Fruit fly (Drosophila melanogaster): ENCODE measurements around the gene Tengl3.

The Tengl3 gene

DNA sequence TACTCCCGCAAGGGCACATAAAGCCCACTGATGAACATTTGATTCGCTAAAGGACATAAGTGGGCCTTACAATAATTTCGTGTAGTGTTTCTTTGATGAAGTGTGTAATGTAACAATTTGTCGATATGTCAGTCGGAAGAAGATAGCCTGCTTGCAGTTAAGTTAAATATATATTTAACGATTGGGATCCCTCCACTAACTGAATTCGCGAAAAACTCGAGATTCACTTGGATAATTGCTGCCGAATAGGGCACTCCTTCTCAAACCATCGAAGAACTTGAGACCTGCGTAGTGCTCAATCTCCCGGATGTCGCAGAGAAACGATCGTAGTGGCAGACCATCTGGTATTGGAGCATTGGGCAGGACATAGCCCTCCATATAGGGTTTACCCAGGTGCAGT is at the start of gene Tengl3:
TSS of gene Tengl3 (minus strand) at position 101 of the 400 bp plus-strand sequence.
- no peak for TF ChIP-seq noc (tag; optimal IDR thresholded peaks at IDR 0.05)

DNA sequence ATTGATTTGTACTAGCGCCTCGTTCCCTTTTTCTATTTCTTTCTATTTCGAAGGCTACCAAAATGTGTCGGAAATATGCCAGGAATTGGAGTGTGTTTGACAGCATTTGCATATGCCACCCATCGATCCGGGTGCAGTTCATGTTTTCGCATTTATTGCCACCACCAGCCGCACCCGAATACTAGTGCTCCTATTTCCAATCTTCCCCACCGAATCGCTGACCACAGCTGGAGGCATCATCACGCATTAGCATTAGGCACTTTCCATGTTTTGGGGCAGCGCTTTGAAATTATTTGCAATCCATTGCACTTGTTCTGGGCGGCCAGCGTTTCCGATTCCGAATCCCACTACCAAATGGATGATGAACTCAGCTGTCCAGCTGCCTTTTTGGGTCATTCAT is 49.8 kb upstream of the Tengl3 start, which contains the start of gene CG42658:
TSS of gene CG42658 (minus strand) at position 101 of the 400 bp plus-strand sequence.
- TF ChIP-seq noc (tag; optimal IDR thresholded peaks at IDR 0.05), result no peak

DNA sequence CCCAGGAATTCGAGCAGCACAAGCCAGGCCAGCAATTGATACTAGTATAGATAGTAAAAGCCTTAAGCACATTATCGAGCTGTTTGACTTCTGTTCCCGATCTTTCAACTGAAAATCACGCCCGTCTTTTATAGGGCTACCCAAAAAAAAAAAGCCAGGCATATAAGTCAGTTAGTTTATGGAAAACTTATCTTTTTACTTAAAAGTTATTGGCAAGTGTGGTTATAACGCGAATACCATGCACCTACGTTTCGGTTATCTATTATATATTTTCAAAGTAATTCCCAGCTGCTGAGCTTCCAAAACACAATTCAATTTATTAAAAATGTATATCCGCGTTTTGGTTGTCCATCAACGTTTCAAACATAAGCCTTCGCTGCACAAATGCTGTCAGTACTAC is 48.7 kb upstream of the Tengl3 start, which contains the start of gene CG31681:
TSS of gene CG31681 (minus strand) at position 101 of the 400 bp plus-strand sequence.
- TF ChIP-seq noc (tag; optimal IDR thresholded peaks at IDR 0.05), result no peak

DNA sequence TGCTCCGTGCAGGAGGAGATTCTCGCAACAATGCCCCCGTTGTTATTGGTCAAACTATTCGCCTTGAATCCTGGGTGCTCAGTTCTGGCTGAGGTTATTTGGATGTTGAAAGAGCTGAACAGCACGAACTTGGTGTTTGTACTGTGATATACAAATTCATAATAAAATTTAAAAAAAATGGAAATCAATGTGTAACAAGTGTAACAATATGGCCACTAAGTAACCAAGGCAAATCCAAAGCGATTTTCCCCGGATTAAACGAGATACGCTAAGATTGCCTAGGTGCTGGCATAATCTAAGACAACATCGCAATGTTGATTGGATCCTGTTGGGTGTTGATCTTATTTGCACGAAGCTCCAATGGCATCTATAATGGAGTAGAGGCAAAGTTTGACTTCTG is 46.8 kb upstream of the Tengl3 start, which contains the start of gene CG4271:
TSS of gene CG4271 (plus strand) at position 301 of the 400 bp plus-strand sequence.
- TF ChIP-seq noc (tag; optimal IDR thresholded peaks at IDR 0.05), result no peak

DNA sequence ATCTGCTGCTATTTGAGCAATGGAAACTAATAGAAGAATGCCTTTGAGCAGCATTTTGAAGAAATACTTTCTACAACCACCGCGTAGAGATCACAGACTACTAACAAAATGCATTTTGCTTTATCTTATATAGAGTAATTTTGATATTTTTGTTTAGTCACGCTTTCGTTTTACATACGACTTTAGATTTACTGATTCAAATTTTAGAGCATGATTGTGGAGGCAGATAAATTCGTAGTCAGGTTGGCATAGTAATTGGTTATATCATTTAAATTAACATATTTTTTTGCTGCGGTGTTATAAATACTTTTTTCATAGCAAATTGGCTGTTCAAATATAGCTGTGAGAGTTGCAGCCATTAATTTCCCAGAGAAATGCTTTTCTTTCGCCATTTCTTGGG is 31.0 kb upstream of the Tengl3 start, which contains the start of gene CG17242:
TSS of gene CG17242 (minus strand) at position 101 of the 400 bp plus-strand sequence.
- no peak for TF ChIP-seq noc (tag; optimal IDR thresholded peaks at IDR 0.05)

DNA sequence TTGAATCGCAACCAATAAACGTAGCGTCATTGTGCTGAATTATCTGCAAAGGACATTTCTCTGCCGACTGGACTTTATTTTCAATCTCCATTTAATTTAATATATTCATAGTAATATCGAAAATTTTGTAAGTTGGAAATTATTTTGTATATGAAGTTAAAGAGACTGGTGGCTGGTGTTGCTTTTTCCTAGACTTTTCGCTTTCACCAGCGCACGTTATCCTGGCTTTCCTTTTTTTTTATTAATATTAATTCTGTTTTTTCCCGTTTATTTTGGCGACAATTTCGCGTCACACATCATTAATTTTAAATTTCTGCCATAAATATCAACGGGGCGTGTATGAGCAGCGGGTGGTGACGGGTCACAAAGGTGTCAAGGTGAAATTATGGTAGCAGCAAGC is 27.2 kb upstream of the Tengl3 start, which contains the start of gene CG34049:
TSS of gene CG34049 (minus strand) at position 101 of the 400 bp plus-strand sequence.
- TF ChIP-seq noc (tag; optimal IDR thresholded peaks at IDR 0.05), result no peak

DNA sequence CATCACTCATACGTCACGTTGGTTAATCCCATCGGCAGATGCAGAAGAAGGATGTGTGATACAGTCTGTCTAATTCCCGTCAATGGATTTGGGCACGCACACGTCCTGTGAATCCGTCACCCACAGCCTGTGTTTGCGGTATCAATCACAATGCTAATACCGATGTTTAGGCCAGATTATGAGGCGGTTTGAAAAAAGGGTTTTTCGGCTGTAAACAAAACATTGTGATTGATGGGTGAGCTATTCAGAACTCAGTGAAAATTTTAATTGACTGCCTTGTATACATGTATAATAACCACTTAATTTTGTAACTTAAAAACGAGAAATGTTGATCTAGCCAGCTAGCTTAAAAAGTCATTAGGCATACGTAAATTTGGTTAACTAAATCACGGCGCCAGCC is 25.1 kb upstream of the Tengl3 start, which contains the start of gene CG4270:
TSS of gene CG4270 (plus strand) at position 301 of the 400 bp plus-strand sequence.
- no peak for TF ChIP-seq noc (tag; optimal IDR thresholded peaks at IDR 0.05)

DNA sequence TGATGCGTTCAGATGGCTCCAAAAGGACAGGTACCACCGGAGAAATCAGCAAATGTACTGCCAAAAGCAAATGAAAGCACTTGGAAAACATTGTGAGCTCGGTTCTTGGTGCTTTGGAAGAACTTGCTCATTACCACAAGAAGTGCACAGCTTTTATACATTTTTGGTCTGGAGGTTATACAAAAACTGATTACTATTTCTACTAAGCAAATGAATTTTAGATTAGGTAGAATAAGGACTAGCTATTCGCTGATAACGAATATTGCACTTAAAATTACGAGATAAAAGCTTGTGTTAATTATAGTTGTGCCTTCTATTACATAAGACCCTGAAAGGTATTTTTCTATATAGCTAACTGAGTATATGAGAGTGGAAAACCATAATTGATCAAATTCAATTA is 16.9 kb upstream of the Tengl3 start, which contains the start of gene Send1:
TSS of gene Send1 (minus strand) at position 101 of the 400 bp plus-strand sequence.
- no peak for TF ChIP-seq noc (tag; optimal IDR thresholded peaks at IDR 0.05)

DNA sequence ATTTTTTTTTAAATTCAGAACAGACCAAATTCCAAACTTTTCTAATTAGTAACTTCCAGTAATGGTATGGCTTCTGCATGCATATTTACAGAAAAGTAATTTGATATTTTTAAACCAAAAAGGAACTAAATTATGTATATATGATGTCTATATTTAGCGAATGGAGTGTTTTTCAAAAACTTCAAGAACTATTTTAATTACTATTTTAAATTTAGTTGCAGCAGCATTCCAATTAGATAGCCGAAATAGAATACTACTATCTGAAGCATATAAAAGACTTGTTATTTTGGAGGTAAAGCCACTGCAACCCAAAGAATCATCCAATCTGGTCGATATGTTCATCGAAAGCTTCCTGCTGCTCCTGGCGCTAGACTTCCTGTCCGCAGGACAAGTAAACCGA is 14.7 kb upstream of the Tengl3 start, which contains the start of gene CG17234:
TSS of gene CG17234 (plus strand) at position 301 of the 400 bp plus-strand sequence.
- no peak for TF ChIP-seq noc (tag; optimal IDR thresholded peaks at IDR 0.05)

DNA sequence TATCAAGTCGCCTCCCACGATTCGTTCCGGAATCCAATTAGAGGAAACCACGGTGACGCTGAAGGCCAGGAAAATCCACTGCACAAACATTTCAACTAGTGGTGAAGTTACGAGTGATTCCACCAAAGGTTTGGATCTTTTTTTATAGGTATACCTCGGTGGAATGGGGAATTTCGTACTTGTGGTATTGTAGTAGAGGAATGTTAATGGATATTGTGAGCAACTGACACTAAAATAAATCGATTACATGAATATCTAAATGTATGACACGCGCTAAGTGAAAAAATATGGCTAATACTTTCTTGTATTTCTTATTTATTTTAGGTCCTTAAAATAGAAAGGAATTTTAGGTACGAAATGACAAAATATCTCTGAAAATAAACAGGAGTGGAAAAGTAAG is 14.2 kb upstream of the Tengl3 start, which contains the start of gene CG17239:
TSS of gene CG17239 (minus strand) at position 101 of the 400 bp plus-strand sequence.
- no peak for TF ChIP-seq noc (tag; optimal IDR thresholded peaks at IDR 0.05)

DNA sequence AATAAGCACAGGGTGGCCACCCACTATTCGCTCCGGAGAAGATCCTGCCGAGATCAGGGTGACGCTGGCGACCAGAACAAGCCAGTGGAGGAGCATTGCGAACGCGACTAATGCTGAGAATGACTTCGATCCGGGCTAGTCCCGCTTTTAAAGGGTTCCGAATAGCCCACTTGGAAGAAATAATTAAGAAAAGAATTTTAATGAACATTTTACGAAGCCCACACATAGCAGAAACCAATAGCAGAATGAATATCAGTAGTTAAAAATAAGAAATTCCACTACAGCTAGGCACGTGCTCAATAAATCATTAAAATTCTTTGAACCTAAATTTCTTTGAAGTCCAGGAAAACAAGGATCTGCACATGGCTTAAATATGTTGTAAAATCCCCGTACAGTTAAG is 13.1 kb upstream of the Tengl3 start, which contains the start of gene Ser12:
TSS of gene Ser12 (minus strand) at position 101 of the 400 bp plus-strand sequence.
- no peak for TF ChIP-seq noc (tag; optimal IDR thresholded peaks at IDR 0.05)

DNA sequence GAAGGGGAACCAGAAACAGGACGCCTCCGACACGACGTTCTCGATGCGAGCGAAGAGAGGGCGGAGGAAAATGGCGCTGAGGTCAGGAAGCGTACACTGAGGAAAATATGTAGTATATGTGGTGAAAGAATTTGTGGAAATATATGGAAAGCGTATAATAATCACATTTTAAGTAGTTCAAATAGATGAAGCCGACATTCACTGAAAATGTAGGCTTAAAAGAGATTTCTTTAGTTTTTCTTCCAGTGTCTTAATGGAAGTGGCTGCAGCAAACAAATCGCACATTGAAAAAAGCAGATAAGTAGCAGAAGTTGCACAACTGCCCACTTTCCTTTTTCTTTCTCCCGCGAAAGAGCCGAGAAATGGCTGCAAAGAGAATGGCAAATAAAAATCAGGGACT is 11.5 kb upstream of the Tengl3 start:
- TF ChIP-seq noc (tag; optimal IDR thresholded peaks at IDR 0.05), result no peak

DNA sequence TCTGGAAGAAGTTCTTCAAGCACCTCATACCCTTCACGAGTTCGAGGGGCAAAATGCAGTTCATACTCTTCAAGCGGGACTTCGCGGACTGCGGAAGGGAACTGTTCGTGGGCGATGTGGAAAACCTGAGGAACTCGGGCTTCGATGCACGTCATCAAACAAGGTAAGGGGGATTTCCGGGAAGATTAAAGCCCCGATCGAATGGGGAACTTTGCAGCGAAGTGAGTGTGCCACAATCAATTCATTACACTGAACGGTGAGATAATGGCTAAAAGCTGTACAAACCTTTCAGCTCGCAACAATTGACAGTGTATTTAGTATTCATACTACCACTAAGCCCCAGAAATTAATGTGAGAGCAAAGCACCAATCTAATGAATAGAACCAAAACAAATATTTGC is 4.7 kb upstream of the Tengl3 start:
- TF ChIP-seq noc (tag; optimal IDR thresholded peaks at IDR 0.05), result no peak

DNA sequence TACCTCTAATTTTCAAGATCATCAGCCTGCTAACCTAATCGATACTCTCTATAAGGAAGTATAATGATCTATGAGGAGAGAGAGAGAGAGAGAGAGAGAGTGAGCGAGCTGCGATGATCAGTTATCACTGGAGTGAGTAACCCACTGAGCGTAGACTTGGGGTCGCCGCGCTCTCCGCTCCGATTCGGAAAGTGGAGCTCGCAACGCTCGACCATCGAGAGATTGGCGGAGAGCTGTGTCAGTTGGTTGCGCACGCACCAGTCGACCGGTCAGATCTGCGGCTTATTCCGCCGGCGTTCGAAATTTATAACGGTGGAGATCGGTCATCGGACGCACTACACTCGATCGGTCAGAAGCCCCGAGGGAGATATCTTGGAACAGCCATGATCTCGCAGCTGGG is 4.1 kb upstream of the Tengl3 start, which contains the start of gene CG4267:
TSS of gene CG4267 (plus strand) at position 240 of the 400 bp plus-strand sequence.
- no peak for TF ChIP-seq noc (tag; optimal IDR thresholded peaks at IDR 0.05)

DNA sequence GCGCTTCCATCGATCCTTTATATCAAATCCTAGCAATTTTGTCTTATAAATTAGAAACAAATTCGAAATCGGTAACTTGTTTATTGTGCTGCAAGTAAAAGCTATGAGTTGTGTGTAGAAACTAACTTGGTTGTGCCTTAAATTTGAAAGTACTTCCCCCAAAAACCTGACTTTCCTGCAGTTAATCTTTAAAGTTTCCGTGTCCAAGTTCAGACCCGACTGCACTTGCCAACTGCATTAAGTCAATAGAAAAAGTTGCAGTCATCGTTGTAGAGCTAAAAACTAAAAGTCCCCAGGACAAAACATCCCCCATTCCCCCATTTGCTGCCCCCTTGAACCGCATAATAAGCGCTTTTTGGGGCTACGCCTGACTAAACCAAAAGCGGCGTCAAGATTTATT is 2.4 kb upstream of the Tengl3 start, which contains the start of gene Tengl1:
TSS of gene Tengl1 (minus strand) at position 101 of the 400 bp plus-strand sequence.
- TF ChIP-seq noc (tag; optimal IDR thresholded peaks at IDR 0.05), result no peak

DNA sequence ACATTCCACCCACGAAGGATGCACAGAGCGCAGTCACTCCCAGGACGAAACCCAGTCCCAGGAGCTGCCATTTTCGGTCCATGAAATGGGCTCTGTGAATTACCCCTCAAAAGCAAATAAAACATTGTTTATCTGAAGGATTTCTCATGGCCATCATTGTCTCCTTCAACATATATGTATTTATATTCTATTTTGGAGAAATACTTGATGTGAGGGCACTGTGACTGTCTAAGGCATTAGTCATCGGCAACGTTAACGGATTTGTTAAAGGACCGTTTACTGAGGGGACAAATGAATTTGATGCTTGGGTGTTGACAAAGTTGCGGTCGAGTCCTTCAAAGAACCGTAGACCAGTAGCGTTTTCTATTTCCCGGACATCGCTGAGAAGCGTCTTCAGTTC is 1.2 kb upstream of the Tengl3 start, which contains the start of gene Tengl2:
TSS of gene Tengl2 (minus strand) at position 101 of the 400 bp plus-strand sequence.
- no peak for TF ChIP-seq noc (tag; optimal IDR thresholded peaks at IDR 0.05)

DNA sequence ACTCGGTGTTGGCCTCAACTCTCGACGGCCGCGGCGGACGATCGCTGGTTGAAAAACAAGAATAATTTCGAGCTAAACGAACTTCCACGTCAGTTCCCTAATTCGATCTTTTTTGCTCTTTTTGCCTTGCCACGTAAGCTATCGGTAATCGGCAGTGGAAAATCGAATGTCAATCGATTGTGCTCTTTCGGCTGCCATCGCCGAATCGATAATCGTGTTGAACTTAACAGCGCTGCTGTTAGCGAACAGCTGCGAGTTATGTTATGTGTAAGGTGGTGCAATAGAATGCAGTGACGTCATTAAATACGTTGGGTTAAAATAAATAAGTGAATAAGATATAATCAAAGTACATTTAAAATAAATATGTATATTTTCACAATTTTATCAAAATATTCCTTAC is 1.3 kb downstream of the Tengl3 start, which contains the start of gene Sec24CD:
TSS of gene Sec24CD (minus strand) at position 123 of the 400 bp plus-strand sequence.
- no peak for TF ChIP-seq noc (tag; optimal IDR thresholded peaks at IDR 0.05)
